Worm (Caenorhabditis elegans): Measurements from ENCODE around the gene acox-1.6.

- TF ChIP-seq nhr-77 (tag; optimal IDR thresholded peaks at IDR 0.05) (no peak), nfya-1 (tag; optimal IDR thresholded peaks at IDR 0.05; ENCODE audit: insufficient read depth) (no peak), ama-1 (optimal IDR thresholded peaks at IDR 0.05) (no peak), pqm-1 (tag; optimal IDR thresholded peaks at IDR 0.05) (no peak), ztf-11 (tag; optimal IDR thresholded peaks at IDR 0.05) (no peak)
These were observed 10.3 kb downstream of the acox-1.6 start, which contains the start of gene Y7A5A.20 for ce11 chrX:15828059-15828458.

All from whole organism, L3 larva.